Worm (Caenorhabditis elegans) whole organism, mixed stage, embryonic: ENCODE measurements around the gene nape-2.

Experiments
- lin-13 ChIP-seq: fragments of 150-350 bp; optimal IDR thresholded peaks from 2 replicates; lab custom pipeline; 2014; ENCODE audit warnings: missing biosample characterization, missing genetic modification characterization
- nhr-12 ChIP-seq: fragments of 150-350 bp; optimal IDR thresholded peaks from 2 replicates; lab custom pipeline; 2014; ENCODE audit warnings: missing biosample characterization, missing genetic modification characterization
- sptf-1 ChIP-seq: sonication (generic microtip); optimal IDR thresholded peaks from 2 replicates; lab custom pipeline; 2017; ENCODE audit warnings: mild to moderate bottlenecking, missing genetic modification characterization, moderate library complexity, missing compliant biosample characterization
- unc-39 ChIP-seq: fragments of 150-350 bp; optimal IDR thresholded peaks from 2 replicates; lab custom pipeline; 2014; ENCODE audit warnings: missing biosample characterization, missing genetic modification characterization
- unc-62 ChIP-seq: fragments of 150-350 bp; optimal IDR thresholded peaks from 2 replicates; lab custom pipeline; 2014; ENCODE audit warnings: missing biosample characterization, missing genetic modification reagents, missing genetic modification characterization
- ztf-11 ChIP-seq: fragments of 150-350 bp; optimal IDR thresholded peaks from 2 replicates; lab custom pipeline; 2014; ENCODE audit warnings: missing biosample characterization, missing genetic modification characterization

DNA sequence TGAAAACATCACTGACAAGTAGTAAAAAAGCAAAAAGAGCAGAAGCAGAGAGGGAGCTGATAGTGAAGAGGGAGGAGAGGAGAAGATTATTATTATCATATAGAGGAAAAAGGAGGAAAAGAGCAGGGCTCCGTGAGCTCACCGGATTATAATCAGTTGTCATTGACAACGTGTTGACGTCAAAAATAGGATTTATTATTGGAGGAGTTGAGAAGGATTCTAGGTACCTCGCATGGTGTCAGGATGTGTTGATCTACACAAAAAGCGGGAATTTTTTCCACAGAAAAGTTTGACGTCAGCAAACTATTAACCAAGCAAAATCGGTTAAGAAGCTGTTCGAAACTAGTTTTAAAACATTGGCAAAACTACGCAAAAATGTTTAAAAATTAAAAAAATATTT, 35.4 kb upstream of the nape-2 start:
- TF ChIP-seq lin-13 (tag; lab: Kevin White, UChicago) (no peak), sptf-1 (no peak), unc-62 (GFP tag; lab: Kevin White, UChicago) (no peak), ztf-11 (tag; lab: Kevin White, UChicago) (no peak), unc-39 (tag; lab: Kevin White, UChicago) (no peak), nhr-12 (no peak)
